Fruit fly (Drosophila melanogaster) whole organism, prepupa: ENCODE data around the gene CG10226.

Experiments used
- Blimp-1 ChIP-seq: fragments of 200-800 bp; sonication (Bioruptor generic); optimal IDR thresholded peaks from 3 replicates; lab custom pipeline; 2017; ENCODE audit warnings: missing biosample characterization, missing genetic modification characterization, mild to moderate bottlenecking, moderate library complexity, missing genetic modification reagents
- CG10669 ChIP-seq: fragments of 200-800 bp; sonication (Bioruptor generic); optimal IDR thresholded peaks from 3 replicates; lab custom pipeline; 2018; ENCODE audit warnings: missing biosample characterization, mild to moderate bottlenecking, missing genetic modification characterization, moderate library complexity
- CG11294 ChIP-seq: fragments of 200-800 bp; sonication (Bioruptor generic); IDR thresholded peaks from 2 replicates; pipeline ENCODE4 v1.3.6; 2022; ENCODE audit warnings: missing biosample characterization, missing genetic modification characterization
- CG11762 ChIP-seq: fragments of 200-800 bp; sonication (Bioruptor generic); optimal IDR thresholded peaks from 3 replicates; lab custom pipeline; 2016; ENCODE audit warnings: missing biosample characterization, missing genetic modification characterization; ENCODE audit not compliant: insufficient read depth
- CG11902 ChIP-seq: fragments of 200-800 bp; sonication (Bioruptor generic); optimal IDR thresholded peaks from 3 replicates; lab custom pipeline; 2016; ENCODE audit warnings: missing biosample characterization, missing genetic modification characterization
- CG15336 ChIP-seq: fragments of 200-800 bp; sonication (Bioruptor generic); IDR thresholded peaks from 2 replicates; pipeline ENCODE4 v1.3.6; 2022; ENCODE audit warnings: missing biosample characterization, missing genetic modification characterization
- CG1621 ChIP-seq: fragments of 200-800 bp; sonication (Bioruptor generic); optimal IDR thresholded peaks from 3 replicates; lab custom pipeline; 2018; ENCODE audit warnings: missing biosample characterization, mild to moderate bottlenecking, missing genetic modification characterization
- CG16779 ChIP-seq: fragments of 200-800 bp; sonication (Bioruptor generic); optimal IDR thresholded peaks from 3 replicates; lab custom pipeline; 2017; ENCODE audit warnings: missing biosample characterization, mild to moderate bottlenecking, missing genetic modification characterization
- CG3032 ChIP-seq: fragments of 200-800 bp; optimal IDR thresholded peaks from 2 replicates; lab custom pipeline; 2019; ENCODE audit warnings: missing biosample characterization, mild to moderate bottlenecking, missing genetic modification characterization, moderate library complexity
- CG32006 ChIP-seq: fragments of 200-800 bp; sonication (Bioruptor generic); optimal IDR thresholded peaks from 3 replicates; lab custom pipeline; 2017; ENCODE audit warnings: missing biosample characterization, mild to moderate bottlenecking, missing genetic modification characterization
- CG34406 ChIP-seq: fragments of 200-800 bp; sonication (Bioruptor generic); optimal IDR thresholded peaks from 3 replicates; lab custom pipeline; 2016; ENCODE audit warnings: missing biosample characterization, missing genetic modification characterization
- CG3919 ChIP-seq: fragments of 200-800 bp; sonication (Bioruptor generic); optimal IDR thresholded peaks from 3 replicates; lab custom pipeline; 2016; ENCODE audit warnings: missing biosample characterization, missing genetic modification characterization
- CG4318 ChIP-seq: fragments of 200-800 bp; sonication (Bioruptor generic); optimal IDR thresholded peaks from 3 replicates; lab custom pipeline; 2017; ENCODE audit warnings: missing biosample characterization, mild to moderate bottlenecking, missing genetic modification characterization
- CG6276 ChIP-seq: fragments of 200-800 bp; sonication (Bioruptor generic); optimal IDR thresholded peaks from 2 replicates; lab custom pipeline; 2017; ENCODE audit warnings: missing biosample characterization, mild to moderate bottlenecking, missing genetic modification characterization
- CG6792 ChIP-seq: fragments of 200-800 bp; sonication (Bioruptor generic); optimal IDR thresholded peaks from 3 replicates; lab custom pipeline; 2016; ENCODE audit warnings: missing biosample characterization, missing genetic modification characterization
- CG6808 ChIP-seq: fragments of 200-800 bp; sonication (Bioruptor generic); optimal IDR thresholded peaks from 3 replicates; lab custom pipeline; 2017; ENCODE audit warnings: missing biosample characterization, missing genetic modification characterization, mild to moderate bottlenecking, moderate library complexity, missing genetic modification reagents
- CG6854 ChIP-seq: fragments of 200-800 bp; sonication (Bioruptor generic); optimal IDR thresholded peaks from 2 replicates; lab custom pipeline; 2017; ENCODE audit warnings: missing biosample characterization, mild to moderate bottlenecking, missing genetic modification characterization
- CG7368 ChIP-seq: fragments of 200-800 bp; sonication (Bioruptor generic); optimal IDR thresholded peaks from 3 replicates; lab custom pipeline; 2016; ENCODE audit warnings: missing biosample characterization, missing genetic modification characterization
- CG8119 ChIP-seq: fragments of 200-800 bp; sonication (Bioruptor generic); IDR thresholded peaks from 3 replicates; pipeline ENCODE4 v1.3.6; 2022; ENCODE audit warnings: missing biosample characterization, missing genetic modification characterization
- CG8319 ChIP-seq: fragments of 200-800 bp; sonication (Bioruptor generic); optimal IDR thresholded peaks from 3 replicates; lab custom pipeline; 2016; ENCODE audit warnings: missing biosample characterization, missing genetic modification characterization
- CG8632 ChIP-seq: fragments of 200-800 bp; sonication (Bioruptor generic); optimal IDR thresholded peaks from 3 replicates; lab custom pipeline; 2016; ENCODE audit warnings: missing biosample characterization, missing genetic modification characterization
- CG9139 ChIP-seq: fragments of 200-800 bp; sonication (Bioruptor generic); optimal IDR thresholded peaks from 3 replicates; lab custom pipeline; 2017; ENCODE audit warnings: missing biosample characterization, mild to moderate bottlenecking, missing genetic modification characterization
- Eip78C ChIP-seq: fragments of 200-800 bp; sonication (Bioruptor generic); peaks from one replicate; lab custom pipeline; 2016; ENCODE audit warnings: missing biosample characterization, missing genetic modification characterization
- Eip93F ChIP-seq: fragments of 200-800 bp; sonication (Bioruptor generic); optimal IDR thresholded peaks from 2 replicates; lab custom pipeline; 2016; ENCODE audit warnings: missing biosample characterization, mild to moderate bottlenecking, missing genetic modification characterization
- Ets21C ChIP-seq: fragments of 200-800 bp; sonication (Bioruptor generic); optimal IDR thresholded peaks from 3 replicates; lab custom pipeline; 2016; ENCODE audit warnings: missing biosample characterization, missing genetic modification characterization
- Ets96B ChIP-seq: fragments of 200-800 bp; optimal IDR thresholded peaks from 2 replicates; lab custom pipeline; 2019; ENCODE audit warnings: missing biosample characterization, mild to moderate bottlenecking, missing genetic modification characterization, moderate library complexity
- Hr39 ChIP-seq: fragments of 200-800 bp; sonication (Bioruptor generic); optimal IDR thresholded peaks from 2 replicates; lab custom pipeline; 2016; ENCODE audit warnings: missing biosample characterization, missing genetic modification characterization
- Hr4 ChIP-seq: fragments of 200-800 bp; sonication (Bioruptor generic); optimal IDR thresholded peaks from 3 replicates; lab custom pipeline; 2016; ENCODE audit warnings: missing biosample characterization, missing genetic modification characterization
- OdsH ChIP-seq: fragments of 200-800 bp; sonication (Bioruptor generic); optimal IDR thresholded peaks from 3 replicates; lab custom pipeline; 2016; ENCODE audit warnings: missing biosample characterization, missing genetic modification characterization
- Smox ChIP-seq: fragments of 200-800 bp; sonication (Bioruptor generic); optimal IDR thresholded peaks from 3 replicates; lab custom pipeline; 2016; ENCODE audit warnings: missing biosample characterization, missing genetic modification characterization
- acj6 ChIP-seq: fragments of 200-800 bp; sonication (Bioruptor generic); optimal IDR thresholded peaks from 3 replicates; lab custom pipeline; 2016; ENCODE audit warnings: missing biosample characterization, missing genetic modification characterization
- dac ChIP-seq: fragments of 200-800 bp; sonication (Bioruptor generic); optimal IDR thresholded peaks from 2 replicates; lab custom pipeline; 2017; ENCODE audit warnings: missing biosample characterization, mild to moderate bottlenecking, missing genetic modification characterization
- dsx ChIP-seq: fragments of 200-800 bp; optimal IDR thresholded peaks from 3 replicates; lab custom pipeline; 2019; ENCODE audit warnings: missing biosample characterization, mild to moderate bottlenecking, missing genetic modification characterization, moderate library complexity; ENCODE audit not compliant: poor library complexity, severe bottlenecking
- eg ChIP-seq: fragments of 200-800 bp; sonication (Bioruptor generic); IDR thresholded peaks from 3 replicates; pipeline ENCODE4 v1.3.6; 2022; ENCODE audit warnings: missing biosample characterization, missing genetic modification characterization
- esn ChIP-seq: fragments of 200-800 bp; sonication (Bioruptor generic); optimal IDR thresholded peaks from 2 replicates; lab custom pipeline; 2016; ENCODE audit warnings: missing biosample characterization, mild to moderate bottlenecking, missing genetic modification characterization, moderate library complexity
- fd59A ChIP-seq: fragments of 200-800 bp; sonication (Bioruptor generic); optimal IDR thresholded peaks from 2 replicates; lab custom pipeline; 2017; ENCODE audit warnings: missing biosample characterization, mild to moderate bottlenecking, missing genetic modification characterization, missing genetic modification reagents
- fd85E ChIP-seq: fragments of 200-800 bp; sonication (Bioruptor generic); optimal IDR thresholded peaks from 3 replicates; lab custom pipeline; 2016; ENCODE audit warnings: missing biosample characterization, missing genetic modification characterization
- fkh ChIP-seq: fragments of 200-800 bp; sonication (Bioruptor generic); optimal IDR thresholded peaks from 3 replicates; lab custom pipeline; 2017; ENCODE audit warnings: missing biosample characterization, mild to moderate bottlenecking, missing genetic modification characterization, moderate library complexity
- lz ChIP-seq: fragments of 200-800 bp; sonication (Bioruptor generic); optimal IDR thresholded peaks from 3 replicates; lab custom pipeline; 2016; ENCODE audit warnings: missing biosample characterization, missing genetic modification characterization
- net ChIP-seq: fragments of 200-800 bp; sonication (Bioruptor generic); optimal IDR thresholded peaks from 3 replicates; lab custom pipeline; 2016; ENCODE audit warnings: missing biosample characterization, missing genetic modification characterization
- salr ChIP-seq, 2 experiments: fragments of 200-800 bp; sonication (Bioruptor generic); optimal IDR thresholded peaks; 3 replicates each; lab custom pipeline; 2016 to 2018; ENCODE audit warnings: missing biosample characterization in 2 of 2, missing genetic modification characterization in 2 of 2, mild to moderate bottlenecking in 1 of 2
- spab ChIP-seq: fragments of 200-800 bp; sonication (Bioruptor generic); optimal IDR thresholded peaks from 2 replicates; lab custom pipeline; 2017; ENCODE audit warnings: missing biosample characterization, mild to moderate bottlenecking, missing genetic modification characterization, missing genetic modification reagents
- svp ChIP-seq: fragments of 200-800 bp; sonication (Bioruptor generic); peaks from one replicate; lab custom pipeline; 2016; ENCODE audit warnings: missing biosample characterization, missing genetic modification characterization
- topi ChIP-seq: fragments of 200-800 bp; sonication (Bioruptor generic); optimal IDR thresholded peaks from 3 replicates; lab custom pipeline; 2016; ENCODE audit warnings: missing biosample characterization, missing genetic modification characterization
- vri ChIP-seq: fragments of 200-800 bp; sonication (Bioruptor generic); optimal IDR thresholded peaks from 3 replicates; lab custom pipeline; 2016; ENCODE audit warnings: missing biosample characterization, mild to moderate bottlenecking, missing genetic modification characterization

CG10226 gene

DNA sequence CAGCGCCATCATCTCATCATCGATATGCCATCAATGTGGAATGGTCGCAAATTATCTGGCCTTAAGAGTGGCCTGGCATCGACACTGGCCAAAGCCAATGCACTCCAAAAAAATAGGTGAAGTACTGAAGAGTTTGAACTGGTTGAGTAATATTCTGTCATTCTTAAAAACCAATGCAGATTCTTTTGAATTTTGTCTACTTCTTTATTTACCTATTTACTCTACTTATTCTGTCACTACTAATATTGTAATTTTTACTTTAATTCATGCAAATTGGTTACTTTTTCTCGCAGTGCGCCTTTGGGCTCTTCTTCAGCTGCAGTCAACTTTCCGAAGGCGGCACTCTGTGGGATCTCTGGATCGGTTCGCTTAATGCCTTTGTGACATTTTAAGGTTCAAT, 29.1 kb upstream of the CG10226 start (continued):
- TF ChIP-seq eg (GFP tag; lab: Robert Waterston, UW), result peak; percentile 32; the same call in 1 of the 3 replicates
- peak; percentile 43 for TF ChIP-seq CG11902
- peak; percentile 25 for TF ChIP-seq Ets21C (GFP tag; lab: Kevin White, UChicago)
- TF ChIP-seq CG9139, result no peak
- TF ChIP-seq dac (GFP tag; lab: Kevin White, UChicago), result no peak
- TF ChIP-seq CG10669 (GFP tag; lab: Kevin White, UChicago), result no peak
- peak; percentile 66 for TF ChIP-seq esn (GFP tag; lab: Kevin White, UChicago)
- peak; percentile 47 for TF ChIP-seq Smox (GFP tag; lab: Kevin White, UChicago)
- TF ChIP-seq CG11762 (GFP tag; lab: Kevin White, UChicago), result peak; percentile 21
- TF ChIP-seq CG6808 (GFP tag; lab: Kevin White, UChicago), result peak; percentile 22
- peak; percentile 61 for TF ChIP-seq CG8632 (GFP tag; lab: Kevin White, UChicago)
- peak; percentile 49 for TF ChIP-seq CG15336 (GFP tag; lab: Robert Waterston, UW)
- TF ChIP-seq fd59A (GFP tag; lab: Kevin White, UChicago), result peak; percentile 21
- TF ChIP-seq CG8319 (GFP tag; lab: Kevin White, UChicago), result peak; percentile 59

DNA sequence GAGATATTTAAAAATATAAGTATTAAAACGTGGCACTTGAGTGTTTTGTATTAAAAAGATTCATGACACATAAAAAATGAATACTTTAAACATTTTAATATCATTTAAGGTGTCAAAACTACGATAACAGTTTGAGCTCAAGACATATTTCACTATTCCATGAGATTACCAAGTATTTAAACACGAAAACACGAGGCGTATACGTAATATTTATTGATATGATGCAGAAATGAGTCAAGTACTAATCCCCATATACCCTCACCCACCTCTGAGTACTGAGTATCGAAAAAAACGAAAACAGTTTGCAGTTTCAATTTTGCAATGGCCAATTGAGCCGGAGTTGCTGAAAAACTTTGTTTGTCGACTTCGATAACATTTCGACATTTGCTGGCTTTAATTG, 28.2 kb upstream of the CG10226 start:
- no peak for TF ChIP-seq CG1621
- no peak for TF ChIP-seq Ets21C (GFP tag; lab: Kevin White, UChicago)
- no peak for TF ChIP-seq CG11902
- no peak for TF ChIP-seq CG11294 (GFP tag; lab: Robert Waterston, UW)
- TF ChIP-seq OdsH, result peak; percentile 33
- TF ChIP-seq CG34406 (GFP tag; lab: Kevin White, UChicago), result no peak
- no peak for TF ChIP-seq CG9139
- TF ChIP-seq CG10669 (GFP tag; lab: Kevin White, UChicago), result no peak
- no peak for TF ChIP-seq Ets96B (tag; lab: Kevin White, UChicago)
- 0 out of 3 replicates have a peak, but pooled peaks have one; percentile 25 for TF ChIP-seq eg (GFP tag; lab: Robert Waterston, UW)
- no peak for TF ChIP-seq CG3919
- TF ChIP-seq fkh, result no peak
- no peak for TF ChIP-seq dsx (GFP tag; lab: Kevin White, UChicago)
- TF ChIP-seq CG6276, result peak; percentile 27
- no peak for TF ChIP-seq fd85E (GFP tag; lab: Kevin White, UChicago)
- TF ChIP-seq CG8319 (GFP tag; lab: Kevin White, UChicago), result no peak
- TF ChIP-seq fd59A (GFP tag; lab: Kevin White, UChicago), result no peak
- no peak for TF ChIP-seq esn (GFP tag; lab: Kevin White, UChicago)
- TF ChIP-seq Eip93F, result no peak
- TF ChIP-seq vri (GFP tag; lab: Kevin White, UChicago), result no peak
- peak; percentile 87 for TF ChIP-seq Eip78C (GFP tag; lab: Kevin White, UChicago)
- TF ChIP-seq spab, result no peak
- TF ChIP-seq CG4318 (GFP tag; lab: Kevin White, UChicago), result peak; percentile 36
- TF ChIP-seq acj6 (GFP tag; lab: Kevin White, UChicago), result no peak
- no peak for TF ChIP-seq Hr39
- TF ChIP-seq Smox (GFP tag; lab: Kevin White, UChicago), result no peak
- no peak for TF ChIP-seq salr (GFP tag; optimal IDR thresholded peaks at IDR 0.05; lab: Kevin White, UChicago)
- TF ChIP-seq net (GFP tag; lab: Kevin White, UChicago), result no peak
- no peak for TF ChIP-seq CG16779
- TF ChIP-seq Hr4, result peak; percentile 68
- TF ChIP-seq CG32006 (GFP tag; lab: Kevin White, UChicago), result peak; percentile 64
- no peak for TF ChIP-seq Blimp-1 (GFP tag; lab: Kevin White, UChicago)
- no peak for TF ChIP-seq CG3032 (tag; lab: Kevin White, UChicago)
- no peak for TF ChIP-seq CG11762 (GFP tag; lab: Kevin White, UChicago)
- TF ChIP-seq dac (GFP tag; lab: Kevin White, UChicago), result peak; percentile 20
- TF ChIP-seq CG15336 (GFP tag; lab: Robert Waterston, UW), result no peak; the same call in 1 of the 2 replicates
- no peak for TF ChIP-seq CG7368 (GFP tag; lab: Kevin White, UChicago)
- no peak for TF ChIP-seq lz (GFP tag; lab: Kevin White, UChicago)
- no peak for TF ChIP-seq CG6854
- no peak for TF ChIP-seq topi (GFP tag; lab: Kevin White, UChicago)
- no peak for TF ChIP-seq CG6792
- peak; percentile 21 for TF ChIP-seq svp (GFP tag; lab: Kevin White, UChicago)
- TF ChIP-seq CG8119 (GFP tag; lab: Robert Waterston, UW), result peak; percentile 61; the same call in 2 of the 3 replicates
